Worm (Caenorhabditis elegans): ENCODE data around the gene str-135.

The str-135 gene

DNA sequence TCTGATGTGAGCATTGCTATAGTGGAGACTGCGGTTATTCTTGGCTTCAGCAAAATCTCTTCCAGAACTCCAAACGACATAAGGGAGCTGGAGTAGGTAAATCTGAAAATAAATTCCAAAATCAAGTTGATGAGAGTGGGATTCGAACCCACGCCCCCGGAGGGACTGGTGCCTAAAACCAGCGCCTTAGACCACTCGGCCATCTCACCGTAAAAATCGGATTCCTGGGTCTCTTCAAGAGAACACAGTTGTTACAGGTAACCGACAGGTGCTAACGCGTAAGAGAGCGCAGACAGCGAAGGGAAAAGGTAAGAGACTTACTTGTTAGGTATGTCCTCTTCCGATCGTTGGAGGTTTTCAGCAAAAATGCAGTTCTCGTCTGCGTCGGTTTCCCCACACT is 45.3 kb downstream of the str-135 start (continued):
- TF ChIP-seq lin-40 (tag; optimal IDR thresholded peaks at IDR 0.05), result no peak
- no peak for TF ChIP-seq F55B11.4 (tag; optimal IDR thresholded peaks at IDR 0.05; ENCODE audit: borderline replicate concordance, insufficient read depth)
- TF ChIP-seq zim-3 (tag; optimal IDR thresholded peaks at IDR 0.05), result no peak
- peak; percentile 36 for TF ChIP-seq nhr-80 (tag; optimal IDR thresholded peaks at IDR 0.05)
- no peak for TF ChIP-seq K12H6.12 (tag; optimal IDR thresholded peaks at IDR 0.05)
- TF ChIP-seq nfyb-1 (GFP tag; IDR thresholded peaks at IDR 0.05), result peak; percentile 72; the same call in 1 of the 2 replicates
- TF ChIP-seq unc-130 (GFP tag; optimal IDR thresholded peaks at IDR 0.05), result no peak
- TF ChIP-seq rec-8 (tag; optimal IDR thresholded peaks at IDR 0.05), result no peak
- TF ChIP-seq rcor-1 (GFP tag; IDR thresholded peaks at IDR 0.05), result peak; percentile 38; the same call in 1 of the 2 replicates
- TF ChIP-seq unc-62 (GFP tag; optimal IDR thresholded peaks at IDR 0.05), result no peak
- TF ChIP-seq F22D6.2 (tag; optimal IDR thresholded peaks at IDR 0.05), result no peak
- no peak for TF ChIP-seq nhr-179 (tag; optimal IDR thresholded peaks at IDR 0.05)
- no peak for TF ChIP-seq chd-7 (tag; optimal IDR thresholded peaks at IDR 0.05)
- no peak for TF ChIP-seq Y53F4B.3 (GFP tag; IDR thresholded peaks at IDR 0.05)
- TF ChIP-seq tlf-1 (GFP tag; optimal IDR thresholded peaks at IDR 0.05), result no peak
- TF ChIP-seq tbp1 (GFP tag; optimal IDR thresholded peaks at IDR 0.05), result peak; percentile 87
- TF ChIP-seq fkh-3 (tag; optimal IDR thresholded peaks at IDR 0.05), result no peak
- TF ChIP-seq Y56A3A.18 (GFP tag; IDR thresholded peaks at IDR 0.05), result 0 out of 2 replicates have a peak, but pooled peaks have one; percentile 36
- TF ChIP-seq let-607 (tag; optimal IDR thresholded peaks at IDR 0.05), result peak in 1 of 2 experiments; percentile 38
- no peak for TF ChIP-seq akir-1 (GFP tag; optimal IDR thresholded peaks at IDR 0.05)
- no peak for TF ChIP-seq ets-4 (GFP tag; optimal IDR thresholded peaks at IDR 0.05)
- TF ChIP-seq aptf-3 (GFP tag; IDR thresholded peaks at IDR 0.05), result no peak
- TF ChIP-seq madf-3 (GFP tag; IDR thresholded peaks at IDR 0.05), result 0 out of 2 replicates have a peak, but pooled peaks have one; percentile 20
- TF ChIP-seq madf-6 (GFP tag; IDR thresholded peaks at IDR 0.05), result no peak; the same call in 1 of the 2 replicates
- peak; percentile 43 for TF ChIP-seq ztf-18 (tag; optimal IDR thresholded peaks at IDR 0.05)
- TF ChIP-seq dpl-1 (GFP tag; optimal IDR thresholded peaks at IDR 0.05), result no peak
- no peak for TF ChIP-seq atf-7 (tag; optimal IDR thresholded peaks at IDR 0.05)
- TF ChIP-seq ceh-100 (GFP tag; IDR thresholded peaks at IDR 0.05), result 0 out of 2 replicates have a peak, but pooled peaks have one; percentile 42
- TF ChIP-seq B0035.1 (tag; optimal IDR thresholded peaks at IDR 0.05), result no peak
- no peak for TF ChIP-seq ztf-22 (GFP tag; optimal IDR thresholded peaks at IDR 0.05)
- no peak for TF ChIP-seq Y95B8A.8 (GFP tag; IDR thresholded peaks at IDR 0.05)
- TF ChIP-seq B0336.3 (GFP tag; IDR thresholded peaks at IDR 0.05), result no peak
- no peak for TF ChIP-seq Y53G8AR.9 (GFP tag; conservative IDR thresholded peaks at IDR 0.05)
- no peak for TF ChIP-seq aptf-2 (GFP tag; conservative IDR thresholded peaks at IDR 0.05)
- TF ChIP-seq mel-28 (tag; optimal IDR thresholded peaks at IDR 0.05; ENCODE audit: borderline replicate concordance), result no peak
- TF ChIP-seq K11D2.4 (GFP tag; IDR thresholded peaks at IDR 0.05), result no peak
- TF ChIP-seq lir-1 (GFP tag; conservative IDR thresholded peaks at IDR 0.05), result no peak
- no peak for TF ChIP-seq lsy-27 (tag; optimal IDR thresholded peaks at IDR 0.05; ENCODE audit: borderline replicate concordance, insufficient read depth)
- no peak for TF ChIP-seq tbx-9 (tag; optimal IDR thresholded peaks at IDR 0.05; ENCODE audit: borderline replicate concordance)
- TF ChIP-seq nhr-90 (tag; optimal IDR thresholded peaks at IDR 0.05), result peak; percentile 66
- no peak for TF ChIP-seq somi-1 (GFP tag; optimal IDR thresholded peaks at IDR 0.05)
- peak; percentile 26 for TF ChIP-seq lsl-1 (GFP tag; optimal IDR thresholded peaks at IDR 0.05)

Measured in whole organism, young adult.